Fruit fly (Drosophila melanogaster): ENCODE results near the gene CG4362.

The CG4362 gene

dm6 chr3R:20258799-20259405 is 48.4 kb downstream of the CG4362 start:
- peak; percentile 71 for TF ChIP-seq kni (GFP tag; optimal IDR thresholded peaks at IDR 0.05)
- TF ChIP-seq Lpt (GFP tag; optimal IDR thresholded peaks at IDR 0.05), result no peak
- TF ChIP-seq ewg (GFP tag; optimal IDR thresholded peaks at IDR 0.05), result no peak
- TF ChIP-seq sd (tag; optimal IDR thresholded peaks at IDR 0.05), result peak; percentile 77
- no peak for TF ChIP-seq CG6254 (GFP tag; optimal IDR thresholded peaks at IDR 0.05)
- no peak for TF ChIP-seq CG15011 (GFP tag; optimal IDR thresholded peaks at IDR 0.05)
- TF ChIP-seq Taf1 (GFP tag; IDR thresholded peaks at IDR 0.05), result no peak
- no peak for TF ChIP-seq dysf (GFP tag; IDR thresholded peaks at IDR 0.05)
- no peak for TF ChIP-seq GATAe (GFP tag; conservative IDR thresholded peaks at IDR 0.05)
- TF ChIP-seq esg (GFP tag; conservative IDR thresholded peaks at IDR 0.05), result no peak
- no peak for TF ChIP-seq CG9727 (GFP tag; optimal IDR thresholded peaks at IDR 0.05)
- no peak for TF ChIP-seq CTCF (GFP tag; optimal IDR thresholded peaks at IDR 0.05)
- TF ChIP-seq Eip74EF (GFP tag; optimal IDR thresholded peaks at IDR 0.05), result peak in 1 of 2 experiments; percentile 2
- TF ChIP-seq exex (tag; optimal IDR thresholded peaks at IDR 0.05), result no peak
- no peak for TF ChIP-seq CG11093 (GFP tag; IDR thresholded peaks at IDR 0.05)
- no peak for TF ChIP-seq Bteb2 (GFP tag; optimal IDR thresholded peaks at IDR 0.05)
- TF ChIP-seq CG4820 (GFP tag; optimal IDR thresholded peaks at IDR 0.05), result no peak
- TF ChIP-seq chinmo (GFP tag; IDR thresholded peaks at IDR 0.05; ENCODE audit: partially characterized antibody), result 0 out of 4 replicates have a peak, but pooled peaks have one; percentile 47
- TF ChIP-seq CG17568 (GFP tag; optimal IDR thresholded peaks at IDR 0.05), result no peak
- TF ChIP-seq CG12219 (GFP tag; optimal IDR thresholded peaks at IDR 0.05), result no peak
- no peak for TF ChIP-seq CG13424 (tag; optimal IDR thresholded peaks at IDR 0.05)
- TF ChIP-seq BEAF-32 (GFP tag; optimal IDR thresholded peaks at IDR 0.05), result no peak
- TF ChIP-seq Pdp1 (GFP tag; optimal IDR thresholded peaks at IDR 0.05), result peak in 1 of 2 experiments; percentile 77
- no peak for TF ChIP-seq gem (tag; optimal IDR thresholded peaks at IDR 0.05)
- no peak for TF ChIP-seq ttk (GFP tag; IDR thresholded peaks at IDR 0.05)
- TF ChIP-seq CG12155 (GFP tag; optimal IDR thresholded peaks at IDR 0.05), result no peak
- peak; percentile 65 for TF ChIP-seq CG13894 (tag; optimal IDR thresholded peaks at IDR 0.05)
- no peak for TF ChIP-seq pnt (GFP tag; optimal IDR thresholded peaks at IDR 0.05)
- TF ChIP-seq fd64A (GFP tag; optimal IDR thresholded peaks at IDR 0.05), result no peak
- TF ChIP-seq lola (GFP tag; optimal IDR thresholded peaks at IDR 0.05), result no peak
- no peak for TF ChIP-seq CG6689 (GFP tag; IDR thresholded peaks at IDR 0.05)
- no peak for TF ChIP-seq CG11695 (GFP tag; IDR thresholded peaks at IDR 0.05)
- TF ChIP-seq CG10654 (GFP tag; optimal IDR thresholded peaks at IDR 0.05), result no peak
- no peak for TF ChIP-seq ato (GFP tag; IDR thresholded peaks at IDR 0.05; ENCODE audit: partially characterized antibody)
- no peak for TF ChIP-seq Atf-2 (GFP tag; optimal IDR thresholded peaks at IDR 0.05)
- TF ChIP-seq br (optimal IDR thresholded peaks at IDR 0.05), result no peak
- peak; percentile 57 for TF ChIP-seq oc (tag; optimal IDR thresholded peaks at IDR 0.05)
- no peak for TF ChIP-seq sob (GFP tag; IDR thresholded peaks at IDR 0.05)
- peak; percentile 71 for TF ChIP-seq abd-A (tag; optimal IDR thresholded peaks at IDR 0.05)
- TF ChIP-seq Scr (GFP tag; IDR thresholded peaks at IDR 0.05; ENCODE audit: partially characterized antibody), result no peak
- TF ChIP-seq Awh (GFP tag; IDR thresholded peaks at IDR 0.05), result 0 out of 2 replicates have a peak, but pooled peaks have one; percentile 22
- peak in 1 of 2 experiments; percentile 6 for TF ChIP-seq eve (GFP tag; optimal IDR thresholded peaks at IDR 0.05)
